Worm (Caenorhabditis elegans): ENCODE results near the gene R04A9.7.
A peak's percentile ranks its signal among the peaks of the same experiment; 100 is the strongest.

Gene R04A9.7

DNA sequence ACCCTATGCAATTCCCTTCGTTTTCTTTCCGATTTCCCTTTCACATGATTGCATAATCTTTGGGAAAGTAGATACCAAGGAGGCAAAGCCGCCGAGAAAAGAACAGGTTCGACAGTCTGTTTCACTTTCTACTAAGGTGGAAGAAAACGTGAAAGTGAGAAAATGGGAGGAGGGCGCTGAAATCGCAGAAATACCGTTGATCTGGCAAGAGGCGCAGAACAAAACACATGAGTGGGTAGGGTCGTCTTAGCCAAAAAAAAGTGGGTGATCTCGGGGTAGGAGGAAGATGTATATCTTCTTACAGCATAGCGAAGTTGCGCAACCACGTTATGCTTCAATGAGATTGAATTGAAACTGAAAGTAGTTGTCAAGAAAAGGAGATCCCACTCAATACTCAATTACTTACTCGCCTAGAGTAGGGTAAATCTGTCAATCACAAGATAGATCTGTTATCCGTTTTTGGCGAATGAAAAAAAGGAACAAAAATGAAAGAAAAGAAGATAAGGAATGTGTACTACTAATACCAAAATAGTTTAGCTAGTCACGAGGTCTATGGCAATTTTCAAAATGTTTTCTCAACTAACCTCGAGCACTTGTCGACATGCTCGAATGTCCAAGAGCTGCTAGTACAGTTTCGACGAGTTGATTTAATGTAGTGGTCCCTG lies 38.5 kb upstream of the R04A9.7 start (continued):
- TF ChIP-seq Y116A8C.19 (tag; optimal IDR thresholded peaks at IDR 0.05; ENCODE audit: borderline replicate concordance) (no peak), ces-1 (GFP tag; optimal IDR thresholded peaks at IDR 0.05) (no peak)

ce11 chrX:431596-431995 lies 36.9 kb upstream of the R04A9.7 start:
- TF ChIP-seq mab-9 (GFP tag; IDR thresholded peaks at IDR 0.05) (0 out of 2 replicates have a peak, but pooled peaks have one; percentile 10), nhr-71 (tag; optimal IDR thresholded peaks at IDR 0.05) (no peak)

DNA sequence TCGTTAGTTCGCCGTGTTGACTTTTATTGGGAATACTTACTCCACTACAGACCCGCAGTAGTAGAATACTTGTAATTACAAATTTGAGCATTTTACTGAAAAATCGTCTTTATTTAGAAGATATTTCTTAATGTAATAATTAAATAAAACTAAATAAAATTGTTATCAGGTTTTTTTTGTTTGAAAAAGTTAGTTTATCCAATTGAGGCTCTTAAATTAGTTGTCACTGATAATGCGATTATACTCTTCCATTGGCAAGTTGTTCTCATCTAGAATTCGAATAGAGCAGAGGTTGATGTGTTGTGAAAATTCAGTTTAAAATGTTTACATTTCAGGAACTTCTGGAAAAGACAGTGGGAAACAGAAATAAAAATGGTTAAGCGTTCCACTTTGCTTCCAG lies 30.8 kb upstream of the R04A9.7 start, which contains the start of gene ZK1193.2:
ZK1193.2 (minus strand) TSS at position 101 of the 400 bp plus-strand sequence.
- no peak for TF ChIP-seq ceh-88 (GFP tag; IDR thresholded peaks at IDR 0.05)
- TF ChIP-seq fkh-4 (tag; optimal IDR thresholded peaks at IDR 0.05; ENCODE audit: borderline replicate concordance) = no peak
- no peak for TF ChIP-seq ztf-4 (tag; optimal IDR thresholded peaks at IDR 0.05)
- no peak for TF ChIP-seq lin-14 (GFP tag; optimal IDR thresholded peaks at IDR 0.05)
- TF ChIP-seq elt-2 (tag; optimal IDR thresholded peaks at IDR 0.05) = no peak
- TF ChIP-seq ama-1 (optimal IDR thresholded peaks at IDR 0.05) = no peak
- no peak for TF ChIP-seq irx-1 (tag; optimal IDR thresholded peaks at IDR 0.05)
- no peak for TF ChIP-seq nhr-47 (tag; optimal IDR thresholded peaks at IDR 0.05)
- TF ChIP-seq nhr-77 (tag; optimal IDR thresholded peaks at IDR 0.05) = no peak
- TF ChIP-seq vab-15 (tag; optimal IDR thresholded peaks at IDR 0.05) = no peak
- TF ChIP-seq C04F5.9 (tag; optimal IDR thresholded peaks at IDR 0.05) = no peak
- no peak for TF ChIP-seq nhr-90 (tag; optimal IDR thresholded peaks at IDR 0.05; ENCODE audit: poor library complexity)
- no peak for TF ChIP-seq aly-2 (tag; optimal IDR thresholded peaks at IDR 0.05)

DNA sequence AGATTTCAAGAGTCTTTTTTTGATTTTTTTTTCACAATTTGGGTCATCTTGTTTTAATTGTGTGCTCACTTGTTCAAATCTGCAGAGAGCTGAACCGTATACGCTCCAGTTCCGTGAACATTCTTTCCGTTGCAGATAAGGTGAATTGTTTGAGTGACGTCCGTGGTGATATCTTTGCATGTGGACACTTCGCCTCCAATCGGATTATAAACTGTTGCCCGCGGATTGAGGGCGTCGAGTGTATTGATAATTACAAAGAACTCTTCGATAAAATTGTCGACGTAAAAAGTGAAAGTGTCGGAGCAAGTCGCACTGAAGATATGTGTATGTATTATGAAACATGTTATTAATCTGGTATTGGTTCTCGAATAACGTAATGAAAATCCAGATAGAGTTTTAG lies 29.1 kb upstream of the R04A9.7 start:
- TF ChIP-seq elt-2 (tag; optimal IDR thresholded peaks at IDR 0.05) (peak; percentile 57), aha-1 (tag; optimal IDR thresholded peaks at IDR 0.05) (no peak)

- TF ChIP-seq hpl-2 (GFP tag; optimal IDR thresholded peaks at IDR 0.05) (no peak), hlh-4 (tag; optimal IDR thresholded peaks at IDR 0.05) (no peak), zip-4 (GFP tag; optimal IDR thresholded peaks at IDR 0.05) (no peak), efl-3 (GFP tag; optimal IDR thresholded peaks at IDR 0.05) (no peak), Y116A8C.19 (tag; optimal IDR thresholded peaks at IDR 0.05; ENCODE audit: borderline replicate concordance) (no peak), nhr-84 (tag; optimal IDR thresholded peaks at IDR 0.05) (no peak), unc-86 (tag; optimal IDR thresholded peaks at IDR 0.05) (no peak), grh-1 (GFP tag; IDR thresholded peaks at IDR 0.05) (no peak)
Observed at ce11 chrX:421785-422657, 27.3 kb upstream of the R04A9.7 start.

ce11 chrX:421407-421784 lies 26.7 kb upstream of the R04A9.7 start, which contains the start of gene col-19:
TSS of gene col-19 (plus strand) at chrX:421707.
- no peak for TF ChIP-seq unc-98 (GFP tag; IDR thresholded peaks at IDR 0.05)

- TF ChIP-seq grh-1 (GFP tag; IDR thresholded peaks at IDR 0.05) (peak; percentile 64), ztf-11 (tag; optimal IDR thresholded peaks at IDR 0.05) (peak in 1 of 2 experiments; percentile 66), dsc-1 (tag; optimal IDR thresholded peaks at IDR 0.05) (peak; percentile 96), fos-1 (tag; optimal IDR thresholded peaks at IDR 0.05) (peak; percentile 57), egl-13 (tag; optimal IDR thresholded peaks at IDR 0.05) (peak; percentile 83), vab-15 (tag; optimal IDR thresholded peaks at IDR 0.05) (no peak), rnt-1 (tag; optimal IDR thresholded peaks at IDR 0.05) (peak; percentile 79), skn-1 (tag; optimal IDR thresholded peaks at IDR 0.05) (peak; percentile 70), nhr-12 (tag; optimal IDR thresholded peaks at IDR 0.05) (no peak), C04F5.9 (tag; optimal IDR thresholded peaks at IDR 0.05) (peak; percentile 72), F16B12.6 (tag; optimal IDR thresholded peaks at IDR 0.05) (peak; percentile 21), nhr-47 (tag; optimal IDR thresholded peaks at IDR 0.05) (peak; percentile 97), lin-14 (GFP tag; optimal IDR thresholded peaks at IDR 0.05) (peak; percentile 92), egl-27 (tag; optimal IDR thresholded peaks at IDR 0.05) (peak; percentile 18 to 74), irx-1 (tag; optimal IDR thresholded peaks at IDR 0.05) (peak; percentile 87), unc-86 (tag; optimal IDR thresholded peaks at IDR 0.05) (peak; percentile 82), pag-3 (tag; optimal IDR thresholded peaks at IDR 0.05; ENCODE audit: borderline replicate concordance, insufficient read depth) (peak; percentile 66), unc-98 (GFP tag; IDR thresholded peaks at IDR 0.05) (peak; percentile 39; the same call in 1 of the 2 replicates)
Observed at ce11 chrX:410073-410572, 15.4 kb upstream of the R04A9.7 start.
